Fruit fly (Drosophila melanogaster) whole organism, embryonic: Measurements from ENCODE around the gene CG15773.

Experiments
- BEAF-32 ChIP-seq: fragments of 200-800 bp; sonication (Bioruptor generic); optimal IDR thresholded peaks from 3 replicates; lab custom pipeline; 2017; ENCODE audit warnings: missing biosample characterization, missing genetic modification characterization, mild to moderate bottlenecking, moderate library complexity, missing genetic modification reagents
- Bgb ChIP-seq: fragments of 200-800 bp; sonication (Bioruptor generic); IDR thresholded peaks from 2 replicates; pipeline ENCODE4 v1.3.6; 2022; ENCODE audit warnings: missing biosample characterization, missing genetic modification characterization; ENCODE audit not compliant: partially characterized antibody
- CG11093 ChIP-seq: fragments of 200-800 bp; sonication (Bioruptor generic); IDR thresholded peaks from 3 replicates; pipeline ENCODE4 v1.3.6; 2022; ENCODE audit warnings: missing biosample characterization, missing genetic modification characterization
- CG12071 ChIP-seq: fragments of 200-800 bp; sonication (Bioruptor generic); optimal IDR thresholded peaks from 3 replicates; lab custom pipeline; 2018; ENCODE audit warnings: missing biosample characterization, mild to moderate bottlenecking, missing genetic modification characterization
- CG17802 ChIP-seq: fragments of 200-800 bp; sonication (Bioruptor generic); optimal IDR thresholded peaks from 2 replicates; lab custom pipeline; 2018; ENCODE audit warnings: missing biosample characterization, mild to moderate bottlenecking, missing genetic modification characterization, moderate library complexity
- CG2202 ChIP-seq: fragments of 200-800 bp; sonication (Bioruptor generic); optimal IDR thresholded peaks from 2 replicates; lab custom pipeline; 2018; ENCODE audit warnings: missing biosample characterization, mild to moderate bottlenecking, missing genetic modification characterization
- CG3407 ChIP-seq: fragments of 200-800 bp; sonication (Bioruptor generic); optimal IDR thresholded peaks from 2 replicates; lab custom pipeline; 2018; ENCODE audit warnings: missing biosample characterization, mild to moderate bottlenecking, missing genetic modification characterization
- CG34224 ChIP-seq: fragments of 200-800 bp; sonication (Bioruptor generic); IDR thresholded peaks from 3 replicates; pipeline ENCODE4 v1.3.6; 2022; ENCODE audit warnings: missing biosample characterization, missing genetic modification characterization; ENCODE audit not compliant: partially characterized antibody
- CG3847 ChIP-seq: fragments of 200-800 bp; sonication (Bioruptor generic); IDR thresholded peaks from 2 replicates; pipeline ENCODE4 v1.3.6; 2022; ENCODE audit warnings: missing biosample characterization, missing genetic modification characterization
- CG4328 ChIP-seq: fragments of 200-800 bp; sonication (Bioruptor generic); optimal IDR thresholded peaks from 3 replicates; lab custom pipeline; 2017; ENCODE audit warnings: missing biosample characterization, missing genetic modification reagents, missing genetic modification characterization
- CG4820 ChIP-seq: fragments of 200-800 bp; sonication (Bioruptor generic); optimal IDR thresholded peaks from 3 replicates; lab custom pipeline; 2016; ENCODE audit warnings: missing biosample characterization, missing genetic modification characterization
- CG5245 ChIP-seq: fragments of 200-800 bp; sonication (Bioruptor generic); optimal IDR thresholded peaks from 3 replicates; lab custom pipeline; 2016; ENCODE audit warnings: missing biosample characterization, missing genetic modification characterization
- CG7271 ChIP-seq: fragments of 200-800 bp; sonication (Bioruptor generic); optimal IDR thresholded peaks from 2 replicates; lab custom pipeline; 2018; ENCODE audit warnings: missing biosample characterization, mild to moderate bottlenecking, missing genetic modification characterization, moderate library complexity
- CG7357 ChIP-seq: fragments of 200-800 bp; sonication (Bioruptor generic); IDR thresholded peaks from 3 replicates; pipeline ENCODE4 v1.3.6; 2022; ENCODE audit warnings: missing biosample characterization, missing genetic modification characterization
- D19A ChIP-seq: fragments of 200-800 bp; optimal IDR thresholded peaks from 3 replicates; lab custom pipeline; 2019; ENCODE audit warnings: missing biosample characterization, mild to moderate bottlenecking, missing genetic modification characterization, moderate library complexity
- Gsc ChIP-seq: fragments of 200-800 bp; sonication (Bioruptor generic); IDR thresholded peaks from 2 replicates; pipeline ENCODE4 v1.3.6; 2022; ENCODE audit warnings: missing biosample characterization, missing genetic modification characterization
- H15 ChIP-seq: fragments of 200-800 bp; sonication (Bioruptor generic); IDR thresholded peaks from 3 replicates; pipeline ENCODE4 v1.3.6; 2022; ENCODE audit warnings: missing biosample characterization, missing genetic modification characterization
- Hsf ChIP-seq: fragments of 200-800 bp; sonication (Bioruptor generic); optimal IDR thresholded peaks from 3 replicates; lab custom pipeline; 2016; ENCODE audit warnings: missing biosample characterization, missing genetic modification characterization
- NC2α ChIP-seq: fragments of 200-800 bp; sonication (Bioruptor generic); optimal IDR thresholded peaks from 2 replicates; lab custom pipeline; 2016; ENCODE audit warnings: missing biosample characterization, missing genetic modification characterization
- NC2β ChIP-seq: fragments of 200-800 bp; sonication (Bioruptor generic); optimal IDR thresholded peaks from 2 replicates; lab custom pipeline; 2016; ENCODE audit warnings: missing biosample characterization, missing genetic modification characterization
- Sox100B ChIP-seq: fragments of 200-800 bp; sonication (Bioruptor generic); optimal IDR thresholded peaks from 3 replicates; lab custom pipeline; 2018; ENCODE audit warnings: missing biosample characterization, mild to moderate bottlenecking, missing genetic modification characterization
- Sry-δ ChIP-seq: fragments of 200-800 bp; sonication (Bioruptor generic); optimal IDR thresholded peaks from 2 replicates; lab custom pipeline; 2016; ENCODE audit warnings: missing biosample characterization, missing genetic modification characterization
- ara ChIP-seq: fragments of 200-800 bp; sonication (Bioruptor generic); IDR thresholded peaks from 2 replicates; pipeline ENCODE4 v1.3.6; 2022; ENCODE audit warnings: missing biosample characterization, missing genetic modification characterization
- ase ChIP-seq: fragments of 200-800 bp; sonication (Bioruptor generic); IDR thresholded peaks from 3 replicates; pipeline ENCODE4 v1.3.6; 2022; ENCODE audit warnings: missing biosample characterization, missing genetic modification characterization
- bbx ChIP-seq: fragments of 200-800 bp; sonication (Bioruptor generic); IDR thresholded peaks from 2 replicates; pipeline ENCODE4 v1.3.6; 2022; ENCODE audit warnings: missing biosample characterization, missing genetic modification characterization; ENCODE audit not compliant: partially characterized antibody
- bcd ChIP-seq: fragments of 200-800 bp; sonication (Bioruptor generic); optimal IDR thresholded peaks from 2 replicates; lab custom pipeline; 2017; ENCODE audit warnings: missing biosample characterization, mild to moderate bottlenecking, missing genetic modification characterization
- croc ChIP-seq: fragments of 200-800 bp; sonication (Bioruptor generic); conservative IDR thresholded peaks from 3 replicates; pipeline ENCODE4 v1.3.6; 2022; ENCODE audit warnings: missing biosample characterization, missing genetic modification characterization
- kay ChIP-seq: fragments of 200-800 bp; sonication (Bioruptor generic); optimal IDR thresholded peaks from 2 replicates; lab custom pipeline; 2016; ENCODE audit warnings: missing biosample characterization, missing genetic modification characterization
- lab ChIP-seq: fragments of 200-800 bp; sonication (Bioruptor generic); optimal IDR thresholded peaks from 3 replicates; lab custom pipeline; 2017; ENCODE audit warnings: missing biosample characterization, missing genetic modification characterization, mild to moderate bottlenecking, moderate library complexity, missing genetic modification reagents
- lbe ChIP-seq: fragments of 200-800 bp; sonication (Bioruptor generic); optimal IDR thresholded peaks from 2 replicates; lab custom pipeline; 2016; ENCODE audit warnings: missing biosample characterization, mild to moderate bottlenecking, missing genetic modification characterization
- pnt ChIP-seq: fragments of 200-800 bp; sonication (Bioruptor generic); optimal IDR thresholded peaks from 3 replicates; lab custom pipeline; 2016; ENCODE audit warnings: missing biosample characterization, missing genetic modification characterization
- sens ChIP-seq: fragments of 200-800 bp; sonication (Bioruptor generic); peaks from one replicate; lab custom pipeline; 2016; ENCODE audit warnings: missing biosample characterization, missing genetic modification characterization
- stwl ChIP-seq: fragments of 200-800 bp; sonication (Bioruptor generic); optimal IDR thresholded peaks from 3 replicates; lab custom pipeline; 2018; ENCODE audit warnings: missing biosample characterization, mild to moderate bottlenecking, missing genetic modification characterization, moderate library complexity
- tin ChIP-seq: fragments of 200-800 bp; sonication (Bioruptor generic); optimal IDR thresholded peaks from 3 replicates; lab custom pipeline; 2016; ENCODE audit warnings: missing biosample characterization, missing genetic modification characterization
- twi ChIP-seq: fragments of 200-800 bp; optimal IDR thresholded peaks from 2 replicates; lab custom pipeline; 2019; ENCODE audit warnings: missing biosample characterization, mild to moderate bottlenecking, missing genetic modification characterization, moderate library complexity
- unpg ChIP-seq: fragments of 200-800 bp; sonication (Bioruptor generic); optimal IDR thresholded peaks from 3 replicates; lab custom pipeline; 2018; ENCODE audit warnings: missing biosample characterization, mild to moderate bottlenecking, missing genetic modification characterization, moderate library complexity
- vnd ChIP-seq: fragments of 200-800 bp; sonication (Bioruptor generic); IDR thresholded peaks from 3 replicates; pipeline ENCODE4 v1.3.6; 2022; ENCODE audit warnings: missing biosample characterization, missing genetic modification characterization; ENCODE audit not compliant: partially characterized antibody

CG15773 gene

dm6 chrX:5746864-5747861 is 14.6 kb downstream of the CG15773 start, which contains the start of the genes IntS6 and Rtel1 (continued):
- TF ChIP-seq H15 (GFP tag; lab: Robert Waterston, UW) (peak; percentile 68; the same call in 2 of the 3 replicates), CG7271 (tag; lab: Kevin White, UChicago) (peak; percentile 52), ase (GFP tag; lab: Robert Waterston, UW) (peak; percentile 83), bbx (GFP tag; lab: Robert Waterston, UW) (peak; percentile 42; the same call in 1 of the 2 replicates), pnt (GFP tag; lab: Kevin White, UChicago) (peak; percentile 92), CG11093 (peak; percentile 89), D19A (tag; lab: Kevin White, UChicago) (peak; percentile 76), NC2β (peak; percentile 77), CG17802 (peak; percentile 57), BEAF-32 (GFP tag; lab: Kevin White, UChicago) (peak; percentile 58), lbe (peak; percentile 73), CG12071 (GFP tag; lab: Kevin White, UChicago) (peak; percentile 88), Sox100B (GFP tag; lab: Kevin White, UChicago) (peak; percentile 82), bcd (GFP tag; lab: Kevin White, UChicago) (peak; percentile 91), vnd (no peak), ara (peak; percentile 72), twi (tag; lab: Kevin White, UChicago) (peak; percentile 83), CG3847 (GFP tag; lab: Robert Waterston, UW) (peak; percentile 89), croc (GFP tag; lab: Robert Waterston, UW) (peak; percentile 79), Hsf (GFP tag; lab: Kevin White, UChicago) (peak; percentile 93), CG4328 (peak; percentile 88), sens (GFP tag; lab: Kevin White, UChicago) (peak; percentile 98), lab (peak; percentile 89), CG2202 (tag; lab: Kevin White, UChicago) (peak; percentile 56), NC2α (GFP tag; lab: Kevin White, UChicago) (peak; percentile 65), CG4820 (peak; percentile 90), Gsc (GFP tag; lab: Robert Waterston, UW) (peak; percentile 72), CG5245 (peak; percentile 72), CG34224 (no peak), unpg (peak; percentile 93), kay (GFP tag; lab: Kevin White, UChicago) (peak; percentile 71), CG7357 (GFP tag; lab: Robert Waterston, UW) (peak; percentile 80)

dm6 chrX:5751949-5752348 is 19.4 kb downstream of the CG15773 start, which contains the start of gene CG15772:
TSS of gene CG15772 (plus strand) at chrX:5752249.
- TF ChIP-seq CG3407 (GFP tag; lab: Kevin White, UChicago) (no peak), stwl (tag; lab: Kevin White, UChicago) (no peak), tin (GFP tag; lab: Kevin White, UChicago) (no peak), Bgb (no peak), Sry-δ (GFP tag; lab: Kevin White, UChicago) (no peak)
- TF ChIP-seq, all 482 proteins: peak for 0
